Worm (Caenorhabditis elegans) whole organism, L4 larva: ENCODE results near the gene nlp-11.
A peak's percentile ranks its signal among the peaks of the same experiment; 100 is the strongest.

Experiments
- F26F4.8 ChIP-seq: fragments of 200-800 bp; sonication (Bioruptor generic); conservative IDR thresholded peaks from 2 replicates; pipeline ENCODE4 v1.3.6; 2022; ENCODE audit warnings: missing genetic modification characterization, missing compliant biosample characterization
- F37D6.2 ChIP-seq: sonication (generic microtip); optimal IDR thresholded peaks from 2 replicates; lab custom pipeline; 2016; ENCODE audit warnings: mild to moderate bottlenecking, missing genetic modification characterization, missing compliant biosample characterization
- F49E8.2 ChIP-seq: sonication (generic microtip); optimal IDR thresholded peaks from 2 replicates; lab custom pipeline; 2016; ENCODE audit warnings: missing compliant biosample characterization, mild to moderate bottlenecking, missing genetic modification characterization, borderline replicate concordance
- Y105C5A.15 ChIP-seq: fragments of 200-800 bp; sonication (Bioruptor generic); IDR thresholded peaks from 2 replicates; pipeline ENCODE4 v1.3.6; 2022; ENCODE audit warnings: missing genetic modification characterization, missing compliant biosample characterization
- ZK546.5 ChIP-seq, 2 experiments: sonication (generic microtip); optimal IDR thresholded peaks; 2 replicates each; lab custom pipeline; 2017; ENCODE audit warnings: missing biosample characterization in 2 of 2, missing genetic modification characterization in 2 of 2
- aha-1 ChIP-seq: fragments of 150-350 bp; peaks from one replicate; lab custom pipeline; 2014; ENCODE audit warnings: missing biosample characterization, missing genetic modification characterization
- attf-4 ChIP-seq: sonication (generic microtip); optimal IDR thresholded peaks from 3 replicates; lab custom pipeline; 2017; ENCODE audit warnings: missing biosample characterization, missing genetic modification characterization
- ceh-28 ChIP-seq: fragments of 150-350 bp; optimal IDR thresholded peaks from 2 replicates; lab custom pipeline; 2014; ENCODE audit warnings: missing biosample characterization, missing genetic modification reagents, missing genetic modification characterization
- ceh-32 ChIP-seq: sonication (generic microtip); optimal IDR thresholded peaks from 2 replicates; lab custom pipeline; 2016; ENCODE audit warnings: mild to moderate bottlenecking, missing genetic modification characterization, missing compliant biosample characterization; ENCODE audit not compliant: poor library complexity
- ceh-44 ChIP-seq: fragments of 200-800 bp; sonication (Bioruptor generic); IDR thresholded peaks from 2 replicates; pipeline ENCODE4 v1.3.6; 2022; ENCODE audit warnings: missing genetic modification reagents, missing genetic modification characterization, missing compliant biosample characterization
- ceh-82 ChIP-seq: sonication (generic microtip); optimal IDR thresholded peaks from 2 replicates; lab custom pipeline; 2017; ENCODE audit warnings: missing biosample characterization, missing genetic modification characterization
- cey-2 ChIP-seq: sonication (generic microtip); optimal IDR thresholded peaks from 3 replicates; lab custom pipeline; 2017; ENCODE audit warnings: missing genetic modification characterization, mild to moderate bottlenecking, missing compliant biosample characterization, antibody characterized with exemption, borderline replicate concordance; ENCODE audit not compliant: insufficient read depth
- daf-12 ChIP-seq: fragments of 150-350 bp; optimal IDR thresholded peaks from 2 replicates; lab custom pipeline; 2014; ENCODE audit warnings: missing biosample characterization, missing genetic modification reagents, missing genetic modification characterization
- daf-16 ChIP-seq, 3 experiments: sonication (generic microtip); optimal IDR thresholded peaks; 2 replicates each; lab custom pipeline; 2016 to 2017; ENCODE audit warnings: missing genetic modification characterization in 3 of 3, missing genetic modification reagents in 3 of 3, mild to moderate bottlenecking in 2 of 3, missing compliant biosample characterization in 2 of 3, missing biosample characterization in 1 of 3, moderate library complexity in 1 of 3
- daf-19 ChIP-seq: fragments of 200-800 bp; sonication (Bioruptor generic); conservative IDR thresholded peaks from 2 replicates; pipeline ENCODE4 v1.3.6; 2022; ENCODE audit warnings: missing genetic modification characterization, missing compliant biosample characterization
- daf-8 ChIP-seq: fragments of 200-800 bp; sonication (Bioruptor generic); IDR thresholded peaks from 2 replicates; pipeline ENCODE4 v1.3.6; 2022; ENCODE audit warnings: missing genetic modification characterization, missing compliant biosample characterization
- dmd-9 ChIP-seq: fragments of 200-800 bp; sonication (Bioruptor generic); IDR thresholded peaks from 2 replicates; pipeline ENCODE4 v1.3.6; 2022; ENCODE audit warnings: missing genetic modification reagents, missing genetic modification characterization, missing compliant biosample characterization
- duxl-1 ChIP-seq: sonication (generic microtip); optimal IDR thresholded peaks from 2 replicates; lab custom pipeline; 2016; ENCODE audit warnings: mild to moderate bottlenecking, missing genetic modification characterization, moderate library complexity, missing compliant biosample characterization; ENCODE audit not compliant: poor library complexity
- dve-1 ChIP-seq: sonication (generic microtip); optimal IDR thresholded peaks from 2 replicates; lab custom pipeline; 2017; ENCODE audit warnings: antibody characterized with exemption, mild to moderate bottlenecking, missing genetic modification characterization, missing compliant biosample characterization; ENCODE audit not compliant: insufficient read depth
- egl-27 ChIP-seq: sonication (generic microtip); optimal IDR thresholded peaks from 3 replicates; lab custom pipeline; 2017; ENCODE audit warnings: missing biosample characterization, missing genetic modification reagents, missing genetic modification characterization
- egl-43 ChIP-seq: fragments of 200-800 bp; sonication (Bioruptor generic); IDR thresholded peaks from 2 replicates; pipeline ENCODE4 v1.3.6; 2022; ENCODE audit warnings: missing genetic modification reagents, missing genetic modification characterization, missing compliant biosample characterization
- fkh-10 ChIP-seq: fragments of 150-350 bp; optimal IDR thresholded peaks from 2 replicates; lab custom pipeline; 2014; ENCODE audit warnings: missing biosample characterization, missing genetic modification reagents, missing genetic modification characterization
- fos-1 ChIP-seq: fragments of 150-350 bp; optimal IDR thresholded peaks from 2 replicates; lab custom pipeline; 2014; ENCODE audit warnings: missing biosample characterization, missing genetic modification characterization
- hif-1 ChIP-seq, 2 experiments: sonication (generic microtip); optimal IDR thresholded peaks; 2 replicates each; lab custom pipeline; 2016 to 2017; ENCODE audit warnings: missing compliant biosample characterization in 2 of 2, missing genetic modification characterization in 2 of 2, missing genetic modification reagents in 2 of 2, missing genotype in 2 of 2, mild to moderate bottlenecking in 1 of 2
- hlh-11 ChIP-seq: fragments of 200-800 bp; sonication (Bioruptor generic); optimal IDR thresholded peaks from 2 replicates; lab custom pipeline; 2018; ENCODE audit warnings: mild to moderate bottlenecking, missing genetic modification characterization, missing compliant biosample characterization
- hlh-30 ChIP-seq: sonication (generic microtip); optimal IDR thresholded peaks from 2 replicates; lab custom pipeline; 2017; ENCODE audit warnings: antibody characterized with exemption, mild to moderate bottlenecking, missing genetic modification characterization, missing compliant biosample characterization; ENCODE audit not compliant: insufficient read depth
- jun-1 ChIP-seq: fragments of 150-350 bp; optimal IDR thresholded peaks from 2 replicates; lab custom pipeline; 2014; ENCODE audit warnings: missing biosample characterization, missing genetic modification reagents, missing genetic modification characterization
- lin-15B ChIP-seq: fragments of 150-350 bp; sonication (generic microtip); optimal IDR thresholded peaks from 3 replicates; lab custom pipeline; 2014; ENCODE audit warnings: missing biosample characterization, missing genetic modification characterization
- lin-29 ChIP-seq: fragments of 200-800 bp; sonication (Bioruptor generic); IDR thresholded peaks from 2 replicates; pipeline ENCODE4 v1.3.6; 2022; ENCODE audit warnings: missing genetic modification reagents, missing genetic modification characterization, missing compliant biosample characterization
- lin-38 ChIP-seq: fragments of 200-800 bp; sonication (Bioruptor generic); IDR thresholded peaks from 2 replicates; pipeline ENCODE4 v1.3.6; 2022; ENCODE audit warnings: missing genetic modification reagents, missing genetic modification characterization, missing compliant biosample characterization
- madf-9 ChIP-seq: fragments of 200-800 bp; sonication (Bioruptor generic); conservative IDR thresholded peaks from 2 replicates; pipeline ENCODE4 v1.3.6; 2022; ENCODE audit warnings: missing genetic modification reagents, missing genetic modification characterization, missing compliant biosample characterization
- mdl-1 ChIP-seq, 2 experiments: fragments of 150-350 bp in 1 of 2; sonication (generic microtip) in 1 of 2; optimal IDR thresholded peaks; 2 replicates each; lab custom pipeline; 2014 to 2017; ENCODE audit warnings: missing biosample characterization in 2 of 2, missing genetic modification characterization in 2 of 2
- mdt-29 ChIP-seq: fragments of 200-800 bp; sonication (Bioruptor generic); IDR thresholded peaks from 2 replicates; pipeline ENCODE4 v1.3.6; 2022; ENCODE audit warnings: missing genetic modification reagents, missing genetic modification characterization, missing compliant biosample characterization
- nhr-102 ChIP-seq: sonication (generic microtip); optimal IDR thresholded peaks from 2 replicates; lab custom pipeline; 2016; ENCODE audit warnings: mild to moderate bottlenecking, missing genetic modification characterization, moderate library complexity, missing compliant biosample characterization
- nhr-25 ChIP-seq: sonication (generic microtip); optimal IDR thresholded peaks from 2 replicates; lab custom pipeline; 2017; ENCODE audit warnings: missing genetic modification characterization, mild to moderate bottlenecking, missing compliant biosample characterization, antibody characterized with exemption, moderate library complexity, borderline replicate concordance; ENCODE audit not compliant: insufficient read depth
- nhr-48 ChIP-seq: sonication (generic microtip); optimal IDR thresholded peaks from 2 replicates; lab custom pipeline; 2016; ENCODE audit warnings: mild to moderate bottlenecking, missing genetic modification characterization, missing compliant biosample characterization
- php-3 ChIP-seq: fragments of 200-800 bp; sonication (Bioruptor generic); IDR thresholded peaks from 2 replicates; pipeline ENCODE4 v1.3.6; 2022; ENCODE audit warnings: missing genetic modification reagents, missing genetic modification characterization, missing compliant biosample characterization
- rbr-2 ChIP-seq: sonication (generic microtip); optimal IDR thresholded peaks from 2 replicates; lab custom pipeline; 2016; ENCODE audit warnings: missing genotype, missing genetic modification characterization, missing compliant biosample characterization
- sdz-12 ChIP-seq: fragments of 200-800 bp; sonication (Bioruptor generic); optimal IDR thresholded peaks from 2 replicates; lab custom pipeline; 2018; ENCODE audit warnings: mild to moderate bottlenecking, missing genetic modification characterization, missing compliant biosample characterization
- set-16 ChIP-seq: fragments of 200-800 bp; sonication (Bioruptor generic); IDR thresholded peaks from 2 replicates; pipeline ENCODE4 v1.3.6; 2022; ENCODE audit warnings: missing genetic modification reagents, missing genetic modification characterization, missing compliant biosample characterization
- skn-1 ChIP-seq: fragments of 150-350 bp; optimal IDR thresholded peaks from 2 replicates; lab custom pipeline; 2014; ENCODE audit warnings: missing biosample characterization, missing genetic modification characterization
- snpc-4 ChIP-seq: fragments of 150-350 bp; optimal IDR thresholded peaks from 2 replicates; lab custom pipeline; 2014; ENCODE audit warnings: missing biosample characterization, missing genetic modification characterization
- tag-97 ChIP-seq: fragments of 200-800 bp; sonication (Bioruptor generic); IDR thresholded peaks from 2 replicates; pipeline ENCODE4 v1.3.6; 2022; ENCODE audit warnings: missing genetic modification characterization, missing compliant biosample characterization
- tra-1 ChIP-seq: fragments of 200-800 bp; sonication (Bioruptor generic); IDR thresholded peaks from 2 replicates; pipeline ENCODE4 v1.3.6; 2022; ENCODE audit warnings: missing genetic modification reagents, missing genetic modification characterization, missing compliant biosample characterization
- unc-62 ChIP-seq, 3 experiments: fragments of 150-350 bp in 1 of 3; sonication (generic microtip); optimal IDR thresholded peaks in 2 of 3; peaks in 1 of 3; 1 replicate in 1 of 3; 2 replicates in 2 of 3; lab custom pipeline; 2014 to 2017; ENCODE audit warnings: missing biosample characterization in 3 of 3, missing genetic modification characterization in 3 of 3, missing genetic modification reagents in 3 of 3, missing genotype in 1 of 3
- zag-1 ChIP-seq: fragments of 150-350 bp; optimal IDR thresholded peaks from 2 replicates; lab custom pipeline; 2014; ENCODE audit warnings: missing biosample characterization, missing genetic modification characterization
- zfp-3 ChIP-seq: fragments of 200-800 bp; sonication (Bioruptor generic); conservative IDR thresholded peaks from 2 replicates; pipeline ENCODE4 v1.3.6; 2022; ENCODE audit warnings: missing genetic modification reagents, missing genetic modification characterization, missing compliant biosample characterization
- zip-2 ChIP-seq: fragments of 150-350 bp; optimal IDR thresholded peaks from 2 replicates; lab custom pipeline; 2014; ENCODE audit warnings: missing biosample characterization, missing genetic modification characterization
- ztf-11 ChIP-seq: fragments of 150-350 bp; optimal IDR thresholded peaks from 2 replicates; lab custom pipeline; 2014; ENCODE audit warnings: missing biosample characterization, missing genetic modification characterization
- ztf-7 ChIP-seq: fragments of 150-350 bp; optimal IDR thresholded peaks from 2 replicates; lab custom pipeline; 2014; ENCODE audit warnings: missing biosample characterization, missing genetic modification characterization

Gene nlp-11

DNA sequence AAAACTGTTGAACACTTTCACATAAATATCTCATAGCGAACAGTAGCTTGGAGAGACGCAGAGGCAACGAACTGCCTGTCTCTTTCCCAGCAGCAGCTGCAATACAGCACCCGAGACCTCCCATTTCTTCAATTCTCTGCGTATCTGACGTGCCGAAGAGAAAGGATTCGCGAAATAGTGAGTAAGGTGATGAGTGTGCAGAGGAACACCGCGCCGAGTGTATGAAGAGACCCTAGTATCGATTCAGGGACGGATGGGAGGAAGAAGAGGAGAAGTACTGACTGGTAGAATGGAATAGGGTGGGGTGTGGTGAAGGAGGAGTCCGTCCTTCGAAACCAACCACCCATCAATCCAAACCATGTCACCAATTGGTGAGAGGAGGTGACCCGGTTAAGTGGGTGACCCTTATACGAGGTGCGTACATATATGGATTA, 45.6 kb downstream of the nlp-11 start (continued):
- TF ChIP-seq set-16 (peak; percentile 49), lin-15B (tag; lab: Kevin White, UChicago) (no peak), daf-12 (tag; lab: Kevin White, UChicago) (no peak), hlh-11 (tag; lab: Kevin White, UChicago) (peak; percentile 93), skn-1 (tag; lab: Kevin White, UChicago) (no peak), dve-1 (tag; lab: Kevin White, UChicago) (peak; percentile 67), ceh-28 (peak; percentile 76), nhr-25 (no peak), aha-1 (no peak), tag-97 (GFP tag; lab: Robert Waterston, UW) (no peak), hlh-30 (tag; lab: Kevin White, UChicago) (peak; percentile 87), cey-2 (tag; lab: Kevin White, UChicago) (no peak), fos-1 (tag; lab: Kevin White, UChicago) (no peak), F49E8.2 (tag; lab: Kevin White, UChicago) (no peak), F26F4.8 (GFP tag; lab: Robert Waterston, UW) (no peak), daf-19 (GFP tag; lab: Robert Waterston, UW) (no peak), tra-1 (GFP tag; lab: Robert Waterston, UW) (0 out of 2 replicates have a peak, but pooled peaks have one; percentile 27), egl-27 (tag; lab: Kevin White, UChicago) (no peak), duxl-1 (tag; lab: Kevin White, UChicago) (no peak), daf-8 (GFP tag; lab: Robert Waterston, UW) (no peak), attf-4 (tag; lab: Kevin White, UChicago) (no peak), madf-9 (GFP tag; lab: Robert Waterston, UW) (no peak), mdt-29 (no peak), ceh-44 (no peak), lin-29 (GFP tag; lab: Robert Waterston, UW) (no peak), ceh-82 (tag; lab: Kevin White, UChicago) (no peak), ZK546.5 (tag; optimal IDR thresholded peaks at IDR 0.05; lab: Kevin White, UChicago) (no peak), rbr-2 (tag; lab: Kevin White, UChicago) (peak; percentile 77), nhr-48 (tag; lab: Kevin White, UChicago) (peak; percentile 36), snpc-4 (tag; lab: Kevin White, UChicago) (no peak), zfp-3 (GFP tag; lab: Robert Waterston, UW) (no peak), dmd-9 (GFP tag; lab: Robert Waterston, UW) (no peak), ceh-32 (tag; lab: Kevin White, UChicago) (no peak), sdz-12 (GFP tag; lab: Kevin White, UChicago) (no peak), zip-2 (tag; lab: Kevin White, UChicago) (no peak), hif-1 (tag; optimal IDR thresholded peaks at IDR 0.05; lab: Kevin White, UChicago) (peak in 1 of 2 experiments; percentile 53), mdl-1 (tag; optimal IDR thresholded peaks at IDR 0.05; lab: Kevin White, UChicago) (peak in 1 of 2 experiments; percentile 74), nhr-102 (tag; lab: Kevin White, UChicago) (no peak), Y105C5A.15 (GFP tag; lab: Robert Waterston, UW) (no peak), F37D6.2 (tag; lab: Kevin White, UChicago) (peak; percentile 0), jun-1 (tag; lab: Kevin White, UChicago) (no peak), ztf-7 (tag; lab: Kevin White, UChicago) (peak; percentile 2), php-3 (GFP tag; lab: Robert Waterston, UW) (no peak), ztf-11 (no peak), daf-16 (GFP tag; optimal IDR thresholded peaks at IDR 0.05; lab: Kevin White, UChicago) (no peak), daf-16 (tag; optimal IDR thresholded peaks at IDR 0.05; lab: Kevin White, UChicago) (peak; percentile 46), fkh-10 (GFP tag; lab: Kevin White, UChicago) (no peak), lin-38 (no peak), unc-62 (GFP tag; optimal IDR thresholded peaks at IDR 0.05 in 1 of 2; lab: Kevin White, UChicago) (peak in 1 of 2 experiments; percentile 99), unc-62 (tag; optimal IDR thresholded peaks at IDR 0.05; lab: Kevin White, UChicago) (no peak), zag-1 (tag; lab: Kevin White, UChicago) (no peak), egl-43 (GFP tag; lab: Robert Waterston, UW) (peak; percentile 62)
